Worm (Caenorhabditis elegans) whole organism, L3 larva: Measurements from ENCODE around the gene polh-1.

Source experiments
- R02D3.7 ChIP-seq: fragments of 150-350 bp; optimal IDR thresholded peaks from 2 replicates; lab custom pipeline; 2014; ENCODE audit warnings: missing biosample characterization, missing genetic modification characterization
- ZK546.5 ChIP-seq: sonication (generic microtip); optimal IDR thresholded peaks from 2 replicates; lab custom pipeline; 2017; ENCODE audit warnings: missing biosample characterization, missing genetic modification characterization
- aly-2 ChIP-seq: fragments of 150-350 bp; optimal IDR thresholded peaks from 2 replicates; lab custom pipeline; 2014; ENCODE audit warnings: missing biosample characterization, missing genetic modification characterization
- ama-1 ChIP-seq: fragments of 150-350 bp; optimal IDR thresholded peaks from 2 replicates; lab custom pipeline; 2018
- ceh-16 ChIP-seq: sonication (generic microtip); optimal IDR thresholded peaks from 2 replicates; lab custom pipeline; 2017; ENCODE audit warnings: missing biosample characterization, missing genetic modification characterization
- ceh-28 ChIP-seq: fragments of 150-350 bp; optimal IDR thresholded peaks from 2 replicates; lab custom pipeline; 2014; ENCODE audit warnings: missing biosample characterization, missing genetic modification reagents, missing genetic modification characterization
- ceh-82 ChIP-seq: fragments of 150-350 bp; optimal IDR thresholded peaks from 2 replicates; lab custom pipeline; 2014; ENCODE audit warnings: missing biosample characterization, missing genetic modification characterization
- ceh-9 ChIP-seq: sonication (generic microtip); optimal IDR thresholded peaks from 2 replicates; lab custom pipeline; 2018; ENCODE audit warnings: missing biosample characterization, missing genetic modification characterization
- daf-12 ChIP-seq: fragments of 150-350 bp; optimal IDR thresholded peaks from 2 replicates; lab custom pipeline; 2014; ENCODE audit warnings: missing biosample characterization, missing genetic modification reagents, missing genetic modification characterization
- egl-27 ChIP-seq: sonication (generic microtip); optimal IDR thresholded peaks from 4 replicates; lab custom pipeline; 2017; ENCODE audit warnings: missing biosample characterization, missing genetic modification reagents, missing genetic modification characterization
- elt-1 ChIP-seq: fragments of 150-350 bp; optimal IDR thresholded peaks from 2 replicates; lab custom pipeline; 2014; ENCODE audit warnings: missing biosample characterization, missing genetic modification characterization
- eor-1 ChIP-seq, 2 experiments: fragments of 150-350 bp; optimal IDR thresholded peaks; 2 replicates each; lab custom pipeline; 2014 to 2018; ENCODE audit warnings: missing biosample characterization in 2 of 2, missing genetic modification characterization in 2 of 2
- fos-1 ChIP-seq: fragments of 150-350 bp; optimal IDR thresholded peaks from 2 replicates; lab custom pipeline; 2014; ENCODE audit warnings: missing biosample characterization, missing genetic modification characterization
- hmg-11 ChIP-seq: sonication (generic microtip); optimal IDR thresholded peaks from 2 replicates; lab custom pipeline; 2016; ENCODE audit warnings: missing genetic modification characterization, missing compliant biosample characterization
- lsy-12 ChIP-seq: sonication (generic microtip); optimal IDR thresholded peaks from 2 replicates; lab custom pipeline; 2016; ENCODE audit warnings: mild to moderate bottlenecking, missing genetic modification characterization, missing compliant biosample characterization
- mdl-1 ChIP-seq: fragments of 150-350 bp; optimal IDR thresholded peaks from 2 replicates; lab custom pipeline; 2014; ENCODE audit warnings: missing biosample characterization, missing genetic modification characterization
- mml-1 ChIP-seq: fragments of 150-350 bp; sonication (generic microtip); optimal IDR thresholded peaks from 3 replicates; lab custom pipeline; 2014; ENCODE audit warnings: missing biosample characterization, missing genetic modification characterization
- nhr-23 ChIP-seq: fragments of 150-350 bp; optimal IDR thresholded peaks from 2 replicates; lab custom pipeline; 2014; ENCODE audit warnings: missing biosample characterization, missing genetic modification reagents, missing genetic modification characterization
- nhr-237 ChIP-seq: fragments of 150-350 bp; optimal IDR thresholded peaks from 2 replicates; lab custom pipeline; 2014; ENCODE audit warnings: missing biosample characterization, missing genetic modification characterization
- nhr-25 ChIP-seq: sonication (generic microtip); optimal IDR thresholded peaks from 2 replicates; lab custom pipeline; 2017; ENCODE audit warnings: missing biosample characterization, missing genetic modification characterization
- nhr-28 ChIP-seq: fragments of 150-350 bp; optimal IDR thresholded peaks from 2 replicates; lab custom pipeline; 2014; ENCODE audit warnings: missing biosample characterization, missing genetic modification characterization
- nhr-67 ChIP-seq: fragments of 150-350 bp; optimal IDR thresholded peaks from 2 replicates; lab custom pipeline; 2014; ENCODE audit warnings: missing biosample characterization, missing genetic modification characterization
- nhr-76 ChIP-seq: fragments of 150-350 bp; sonication (generic microtip); optimal IDR thresholded peaks from 5 replicates; lab custom pipeline; 2014; ENCODE audit warnings: missing biosample characterization, missing genetic modification characterization
- nhr-77 ChIP-seq: fragments of 150-350 bp; optimal IDR thresholded peaks from 2 replicates; lab custom pipeline; 2014; ENCODE audit warnings: missing biosample characterization, missing genetic modification characterization
- pha-4 ChIP-seq: fragments of 150-350 bp; optimal IDR thresholded peaks from 2 replicates; lab custom pipeline; 2014; ENCODE audit warnings: missing biosample characterization, missing genetic modification reagents, missing genetic modification characterization
- sea-2 ChIP-seq: fragments of 150-350 bp; sonication (generic microtip); optimal IDR thresholded peaks from 4 replicates; lab custom pipeline; 2014; ENCODE audit warnings: missing biosample characterization, missing genetic modification reagents, missing genetic modification characterization
- snpc-4 ChIP-seq: fragments of 150-350 bp; optimal IDR thresholded peaks from 2 replicates; lab custom pipeline; 2014; ENCODE audit warnings: missing biosample characterization, missing genetic modification characterization
- tbx-2 ChIP-seq: sonication (generic microtip); optimal IDR thresholded peaks from 2 replicates; lab custom pipeline; 2016; ENCODE audit warnings: mild to moderate bottlenecking, missing genetic modification characterization, missing compliant biosample characterization
- unc-39 ChIP-seq: sonication (generic microtip); optimal IDR thresholded peaks from 4 replicates; lab custom pipeline; 2017; ENCODE audit warnings: missing biosample characterization, missing genetic modification characterization
- unc-62 ChIP-seq: fragments of 150-350 bp; sonication (generic microtip); optimal IDR thresholded peaks from 4 replicates; lab custom pipeline; 2014; ENCODE audit warnings: missing biosample characterization, missing genetic modification reagents, missing genetic modification characterization
- zag-1 ChIP-seq: fragments of 150-350 bp; optimal IDR thresholded peaks from 2 replicates; lab custom pipeline; 2014; ENCODE audit warnings: missing biosample characterization, missing genetic modification characterization
- ztf-11 ChIP-seq: fragments of 150-350 bp; optimal IDR thresholded peaks from 2 replicates; lab custom pipeline; 2014; ENCODE audit warnings: missing biosample characterization, missing genetic modification characterization

The polh-1 gene

DNA sequence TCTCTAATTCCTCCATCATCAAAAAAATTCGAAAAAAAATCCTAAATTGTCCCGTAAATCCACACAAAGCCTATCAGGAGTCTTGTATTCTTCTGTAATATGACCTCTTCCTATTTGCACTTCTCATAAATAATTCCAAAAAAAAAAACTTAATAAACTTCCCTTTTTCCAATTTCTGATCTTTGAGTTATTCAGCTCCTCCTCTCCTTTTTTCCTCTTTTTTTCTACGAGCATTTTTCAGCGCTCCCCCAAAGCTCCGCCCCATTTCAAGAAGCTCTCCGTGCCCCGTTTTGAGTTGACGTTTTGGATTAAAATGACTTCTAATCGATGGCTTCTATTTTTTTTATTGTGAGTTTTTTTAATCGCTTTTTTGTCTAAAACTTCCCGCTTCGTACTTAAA is 47.5 kb upstream of the polh-1 start, which contains the start of gene lgc-42:
Gene lgc-42 (plus strand): TSS at position 301 of the 400 bp plus-strand sequence.
- TF ChIP-seq pha-4 (tag; lab: Kevin White, UChicago), result no peak
- TF ChIP-seq ZK546.5 (tag; lab: Kevin White, UChicago), result no peak
- TF ChIP-seq unc-62 (GFP tag; lab: Kevin White, UChicago), result no peak
- no peak for TF ChIP-seq lsy-12 (tag; lab: Kevin White, UChicago)
- TF ChIP-seq nhr-237 (tag; lab: Kevin White, UChicago), result no peak
- TF ChIP-seq snpc-4 (tag; lab: Kevin White, UChicago), result no peak
- TF ChIP-seq nhr-77 (tag; lab: Kevin White, UChicago), result no peak
- TF ChIP-seq unc-39 (tag; lab: Kevin White, UChicago), result no peak
- no peak for TF ChIP-seq ceh-9
- TF ChIP-seq fos-1 (tag; lab: Kevin White, UChicago), result no peak
- no peak for TF ChIP-seq ceh-16
- no peak for TF ChIP-seq hmg-11 (tag; lab: Kevin White, UChicago)
- no peak for TF ChIP-seq eor-1 (tag; optimal IDR thresholded peaks at IDR 0.05; lab: Kevin White, UChicago)
- no peak for TF ChIP-seq ztf-11
- no peak for TF ChIP-seq elt-1 (tag; lab: Kevin White, UChicago)

DNA sequence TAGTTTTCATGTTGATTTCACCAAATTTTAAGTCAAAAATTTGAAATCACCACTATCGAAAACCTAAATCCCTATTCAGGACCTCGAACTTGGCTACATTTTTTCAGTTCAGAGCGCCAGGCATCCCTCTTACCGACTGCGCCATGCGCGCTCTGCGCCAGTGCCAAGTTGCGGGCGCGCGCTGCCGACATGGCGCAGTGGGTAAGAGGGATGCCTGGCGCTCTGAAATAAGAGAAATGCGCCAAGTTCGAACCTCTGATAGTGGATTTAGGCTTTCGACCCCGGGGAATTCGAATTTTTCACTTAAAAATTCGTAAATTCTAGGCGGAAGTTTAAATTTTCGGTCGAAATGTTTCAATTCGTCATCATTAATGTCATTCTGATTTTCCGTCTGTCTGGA is 39.9 kb upstream of the polh-1 start:
- no peak for TF ChIP-seq elt-1 (tag; lab: Kevin White, UChicago)
- TF ChIP-seq daf-12 (tag; lab: Kevin White, UChicago), result no peak
- no peak for TF ChIP-seq mml-1 (tag; lab: Kevin White, UChicago)
- no peak for TF ChIP-seq ceh-28 (tag; lab: Kevin White, UChicago)
- TF ChIP-seq tbx-2, result no peak
- no peak for TF ChIP-seq nhr-67
- TF ChIP-seq eor-1 (tag; optimal IDR thresholded peaks at IDR 0.05; lab: Kevin White, UChicago), result no peak
- TF ChIP-seq nhr-28 (tag; lab: Kevin White, UChicago), result no peak
- TF ChIP-seq ztf-11, result no peak
- no peak for TF ChIP-seq ZK546.5 (tag; lab: Kevin White, UChicago)
- TF ChIP-seq lsy-12 (tag; lab: Kevin White, UChicago), result no peak
- no peak for TF ChIP-seq unc-39 (tag; lab: Kevin White, UChicago)
- TF ChIP-seq snpc-4 (tag; lab: Kevin White, UChicago), result no peak
- no peak for TF ChIP-seq hmg-11 (tag; lab: Kevin White, UChicago)
- TF ChIP-seq nhr-25 (tag; lab: Kevin White, UChicago), result no peak
- TF ChIP-seq sea-2 (GFP tag; lab: Kevin White, UChicago), result no peak

DNA sequence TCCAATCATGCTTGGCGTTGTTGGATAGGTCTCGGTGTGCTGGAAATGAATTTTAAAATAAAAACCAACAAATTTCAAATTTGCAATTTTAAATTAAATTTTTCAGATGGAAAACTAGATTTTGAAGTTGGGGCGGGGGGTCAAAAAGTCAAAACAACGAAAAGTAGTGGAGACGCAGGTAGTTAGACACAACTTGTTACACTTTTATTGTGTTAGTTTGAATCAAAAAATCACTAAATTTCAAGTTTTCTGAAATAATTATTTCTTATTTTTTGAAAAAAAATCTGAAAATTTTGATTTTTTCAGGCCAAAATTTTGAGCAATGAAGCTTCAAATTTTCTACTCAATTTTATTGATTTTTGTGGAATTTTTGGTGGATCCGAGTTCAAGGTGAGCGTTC is 37.6 kb upstream of the polh-1 start, which contains the start of gene Y39A3B.8:
Gene Y39A3B.8 (plus strand): TSS at position 301 of the 400 bp plus-strand sequence.
- TF ChIP-seq ZK546.5 (tag; lab: Kevin White, UChicago) (no peak), nhr-67 (no peak)
- TF ChIP-seq, all 47 proteins: peak for 0

DNA sequence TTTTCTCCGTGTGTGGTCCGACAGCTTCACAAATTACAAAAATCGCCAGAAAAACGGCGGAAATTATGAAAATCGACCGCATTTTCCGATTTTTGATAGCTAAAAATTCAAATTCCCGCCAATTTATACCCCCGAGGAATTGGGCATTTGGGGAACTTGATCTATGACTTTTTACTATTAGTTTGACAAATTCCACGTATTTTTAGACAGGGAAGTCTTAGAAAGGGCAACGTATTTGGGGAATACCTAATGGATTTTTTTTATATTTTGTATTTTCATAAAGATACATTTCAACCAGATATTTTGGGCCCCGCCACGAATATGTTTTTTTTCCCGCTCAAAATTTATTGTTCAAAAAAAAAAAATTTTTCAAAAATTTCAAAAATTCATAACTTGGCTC is 34.8 kb upstream of the polh-1 start, which contains the start of gene Y39A3B.7:
Gene Y39A3B.7 (minus strand): TSS at position 101 of the 400 bp plus-strand sequence.
- TF ChIP-seq elt-1 (tag; lab: Kevin White, UChicago) (no peak), nhr-28 (tag; lab: Kevin White, UChicago) (no peak), nhr-67 (no peak), R02D3.7 (tag; lab: Kevin White, UChicago) (no peak), nhr-76 (tag; lab: Kevin White, UChicago) (no peak), mml-1 (tag; lab: Kevin White, UChicago) (no peak), zag-1 (tag; lab: Kevin White, UChicago) (no peak), egl-27 (no peak), ZK546.5 (tag; lab: Kevin White, UChicago) (no peak), ceh-28 (tag; lab: Kevin White, UChicago) (no peak), ama-1 (lab: Kevin White, UChicago) (no peak), aly-2 (tag; lab: Kevin White, UChicago) (no peak), tbx-2 (no peak), ceh-82 (tag; lab: Kevin White, UChicago) (no peak), lsy-12 (tag; lab: Kevin White, UChicago) (no peak), hmg-11 (tag; lab: Kevin White, UChicago) (no peak), snpc-4 (tag; lab: Kevin White, UChicago) (no peak), nhr-23 (tag; lab: Kevin White, UChicago) (no peak), mdl-1 (tag; lab: Kevin White, UChicago) (no peak), nhr-77 (tag; lab: Kevin White, UChicago) (no peak)
- TF ChIP-seq, all 47 proteins: peak for 0

DNA sequence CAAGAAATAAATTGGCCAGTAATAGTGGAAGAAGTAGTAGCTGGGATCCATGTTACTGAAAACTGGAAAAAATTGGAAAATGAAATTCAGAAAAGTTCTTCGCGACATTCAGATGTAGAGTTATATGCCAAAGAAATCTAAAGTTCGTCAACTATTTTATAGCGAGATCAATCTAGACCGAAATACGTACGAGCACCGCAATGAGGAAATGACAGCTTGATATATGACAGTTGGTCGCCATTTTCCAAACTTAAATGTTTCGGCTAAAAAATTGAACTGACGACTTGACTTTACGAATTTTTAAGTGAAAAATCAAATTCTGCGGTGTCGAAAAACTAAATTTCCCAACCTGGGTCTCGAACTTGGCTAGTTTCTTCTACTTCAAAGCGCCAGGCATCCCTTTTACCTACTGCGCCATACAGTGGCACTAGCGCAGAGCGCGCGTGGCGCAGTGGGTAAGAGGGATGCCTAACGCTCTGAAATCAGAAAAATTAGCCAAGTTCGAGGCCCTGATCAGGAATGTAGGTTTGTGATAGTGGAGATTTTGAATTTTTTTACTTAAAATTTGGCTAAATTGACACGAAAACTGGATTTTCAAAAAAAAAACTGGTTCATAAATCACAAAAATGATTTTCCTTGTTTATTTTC is 32.7 kb upstream of the polh-1 start, which contains the start of gene srd-66:
Gene srd-66 (minus strand): TSS at position 51 of the 648 bp plus-strand sequence.
- TF ChIP-seq ceh-9 (no peak), ztf-11 (no peak)
- TF ChIP-seq, all 47 proteins: peak for 0
